Worm (Caenorhabditis elegans) whole organism, L2 larva: ENCODE results near the gene acp-4.

ENCODE experiments used
- ama-1 ChIP-seq: fragments of 150-350 bp; optimal IDR thresholded peaks from 2 replicates; lab custom pipeline; 2018; ENCODE audit warnings: inconsistent platforms
- blmp-1 ChIP-seq: sonication (generic microtip); optimal IDR thresholded peaks from 2 replicates; lab custom pipeline; 2017; ENCODE audit warnings: missing genetic modification characterization, mild to moderate bottlenecking, missing compliant biosample characterization, antibody characterized with exemption, moderate library complexity; ENCODE audit not compliant: insufficient read depth
- ceh-82 ChIP-seq: fragments of 150-350 bp; optimal IDR thresholded peaks from 2 replicates; lab custom pipeline; 2014; ENCODE audit warnings: missing biosample characterization, missing genetic modification characterization
- gmeb-1 ChIP-seq: fragments of 150-350 bp; optimal IDR thresholded peaks from 2 replicates; lab custom pipeline; 2014; ENCODE audit warnings: missing biosample characterization, missing genetic modification characterization
- lin-39 ChIP-seq: fragments of 150-350 bp; optimal IDR thresholded peaks from 2 replicates; lab custom pipeline; 2014; ENCODE audit warnings: missing biosample characterization, missing genetic modification reagents, missing genetic modification characterization
- nhr-11 ChIP-seq: fragments of 150-350 bp; optimal IDR thresholded peaks from 2 replicates; lab custom pipeline; 2014; ENCODE audit warnings: missing biosample characterization, missing genetic modification characterization
- nhr-21 ChIP-seq: fragments of 150-350 bp; optimal IDR thresholded peaks from 2 replicates; lab custom pipeline; 2014; ENCODE audit warnings: missing biosample characterization, missing genetic modification characterization
- skn-1 ChIP-seq: sonication (generic microtip); optimal IDR thresholded peaks from 2 replicates; lab custom pipeline; 2017; ENCODE audit warnings: missing biosample characterization, missing genetic modification characterization
- snpc-4 ChIP-seq: fragments of 150-350 bp; optimal IDR thresholded peaks from 2 replicates; lab custom pipeline; 2014; ENCODE audit warnings: missing biosample characterization, missing genetic modification characterization
- zag-1 ChIP-seq: fragments of 150-350 bp; optimal IDR thresholded peaks from 2 replicates; lab custom pipeline; 2014; ENCODE audit warnings: missing biosample characterization, missing genetic modification characterization

- TF ChIP-seq ceh-82 = no peak
- no peak for TF ChIP-seq nhr-11 (tag; lab: Kevin White, UChicago)
- no peak for TF ChIP-seq nhr-21 (tag; lab: Kevin White, UChicago)
- no peak for TF ChIP-seq zag-1 (tag; lab: Kevin White, UChicago)
- no peak for TF ChIP-seq snpc-4 (tag; lab: Kevin White, UChicago)
- no peak for TF ChIP-seq ama-1 (lab: Kevin White, UChicago)
- TF ChIP-seq blmp-1 (tag; lab: Kevin White, UChicago) = no peak
- TF ChIP-seq gmeb-1 (tag; lab: Kevin White, UChicago) = no peak
- no peak for TF ChIP-seq skn-1 (tag; lab: Kevin White, UChicago)
- no peak for TF ChIP-seq lin-39 (tag; lab: Kevin White, UChicago)
Observed at ce11 chrII:8405303-8405702, 29.6 kb downstream of the acp-4 start, which contains the start of gene ubc-24.
